Worm (Caenorhabditis elegans) whole organism, L4/young adult: ENCODE measurements around the gene M28.10.

ENCODE experiments used
- W03F9.2 ChIP-seq: fragments of 150-350 bp; optimal IDR thresholded peaks from 2 replicates; lab custom pipeline; 2014; ENCODE audit warnings: missing biosample characterization, missing genetic modification characterization
- dao-5 ChIP-seq: sonication (generic microtip); optimal IDR thresholded peaks from 2 replicates; lab custom pipeline; 2016; ENCODE audit warnings: missing genotype, missing genetic modification characterization, moderate library complexity, missing compliant biosample characterization
- him-1 ChIP-seq: sonication (generic microtip); optimal IDR thresholded peaks from 2 replicates; lab custom pipeline; 2016; ENCODE audit warnings: missing genotype, missing genetic modification reagents, missing genetic modification characterization, missing compliant biosample characterization

ce11 chrII:10618157-10618556 is 29.2 kb upstream of the M28.10 start, which contains the start of gene C14A4.13:
- TF ChIP-seq him-1 (no peak), dao-5 (no peak), W03F9.2 (no peak)
